Worm (Caenorhabditis elegans) whole organism, L1 larva: ENCODE results near the gene str-198.

Experiments used
- aly-2 ChIP-seq: fragments of 150-350 bp; optimal IDR thresholded peaks from 2 replicates; lab custom pipeline; 2014; ENCODE audit warnings: missing biosample characterization, missing genetic modification characterization
- ceh-8 ChIP-seq: fragments of 200-800 bp; sonication (Bioruptor generic); optimal IDR thresholded peaks from 2 replicates; lab custom pipeline; 2018; ENCODE audit warnings: mild to moderate bottlenecking, missing genetic modification characterization, moderate library complexity, missing compliant biosample characterization
- ceh-82 ChIP-seq, 3 experiments: fragments of 150-350 bp in 1 of 3; sonication (generic microtip) in 2 of 3; optimal IDR thresholded peaks; 2 replicates each; lab custom pipeline; 2014 to 2017; ENCODE audit warnings: missing biosample characterization in 3 of 3, missing genetic modification characterization in 3 of 3
- ces-1 ChIP-seq: fragments of 150-350 bp; optimal IDR thresholded peaks from 2 replicates; lab custom pipeline; 2014; ENCODE audit warnings: missing biosample characterization, missing genetic modification reagents, missing genetic modification characterization
- dsc-1 ChIP-seq: sonication (generic microtip); optimal IDR thresholded peaks from 2 replicates; lab custom pipeline; 2016; ENCODE audit warnings: mild to moderate bottlenecking, missing genetic modification characterization, missing compliant biosample characterization
- efl-1 ChIP-seq, 4 experiments: fragments of 150-350 bp; optimal IDR thresholded peaks in 3 of 4; peaks in 1 of 4; 1 replicate in 1 of 4; 2 replicates in 3 of 4; lab custom pipeline; 2014; ENCODE audit warnings: missing biosample characterization in 2 of 4, missing genetic modification characterization in 2 of 4, missing genetic modification reagents in 2 of 4
- elt-2 ChIP-seq: sonication (generic microtip); optimal IDR thresholded peaks from 2 replicates; lab custom pipeline; 2016; ENCODE audit warnings: missing genetic modification characterization, mild to moderate bottlenecking, inconsistent platforms, missing compliant biosample characterization, missing genetic modification reagents
- elt-3 ChIP-seq, 6 experiments: fragments of 150-350 bp in 1 of 6; sonication (generic microtip); optimal IDR thresholded peaks; 2 replicates each; lab custom pipeline; 2017 to 2018; ENCODE audit warnings: missing biosample characterization in 6 of 6, missing genetic modification characterization in 6 of 6, inconsistent platforms in 1 of 6
- hpl-2 ChIP-seq: fragments of 150-350 bp; optimal IDR thresholded peaks from 2 replicates; lab custom pipeline; 2014; ENCODE audit warnings: missing biosample characterization, missing genetic modification reagents, missing genetic modification characterization
- irx-1 ChIP-seq: sonication (generic microtip); optimal IDR thresholded peaks from 2 replicates; lab custom pipeline; 2016; ENCODE audit warnings: missing genetic modification characterization, missing compliant biosample characterization
- lin-14 ChIP-seq: fragments of 200-800 bp; sonication (Bioruptor generic); optimal IDR thresholded peaks from 2 replicates; lab custom pipeline; 2018; ENCODE audit warnings: mild to moderate bottlenecking, missing genetic modification characterization, moderate library complexity, missing compliant biosample characterization
- lin-35 ChIP-seq, 2 experiments: fragments of 150-350 bp; optimal IDR thresholded peaks; 2 replicates each; lab custom pipeline; 2014; ENCODE audit warnings: missing biosample characterization in 2 of 2, missing genetic modification characterization in 2 of 2, missing genetic modification reagents in 2 of 2
- lin-39 ChIP-seq: fragments of 150-350 bp; optimal IDR thresholded peaks from 2 replicates; lab custom pipeline; 2014; ENCODE audit warnings: missing biosample characterization, missing genetic modification reagents, missing genetic modification characterization
- lir-3 ChIP-seq: sonication (generic microtip); optimal IDR thresholded peaks from 2 replicates; lab custom pipeline; 2016; ENCODE audit warnings: mild to moderate bottlenecking, missing genetic modification characterization, moderate library complexity, missing compliant biosample characterization; ENCODE audit not compliant: poor library complexity
- mdl-1 ChIP-seq, 2 experiments: fragments of 150-350 bp; optimal IDR thresholded peaks; 2 replicates each; lab custom pipeline; 2014 to 2017; ENCODE audit warnings: missing biosample characterization in 2 of 2, missing genetic modification characterization in 2 of 2, inconsistent platforms in 1 of 2
- nhr-19 ChIP-seq: fragments of 200-800 bp; sonication (Bioruptor generic); conservative IDR thresholded peaks from 2 replicates; pipeline ENCODE4 v1.3.6; 2022; ENCODE audit warnings: missing genetic modification characterization, missing compliant biosample characterization
- nhr-20 ChIP-seq: sonication (generic microtip); optimal IDR thresholded peaks from 2 replicates; lab custom pipeline; 2016; ENCODE audit warnings: mild to moderate bottlenecking, missing genetic modification characterization, missing compliant biosample characterization
- nhr-47 ChIP-seq: sonication (generic microtip); optimal IDR thresholded peaks from 2 replicates; lab custom pipeline; 2016; ENCODE audit warnings: mild to moderate bottlenecking, missing genetic modification characterization, moderate library complexity, missing compliant biosample characterization
- nhr-71 ChIP-seq: sonication (generic microtip); optimal IDR thresholded peaks from 2 replicates; lab custom pipeline; 2016; ENCODE audit warnings: mild to moderate bottlenecking, missing genetic modification characterization, moderate library complexity, missing compliant biosample characterization
- nhr-85 ChIP-seq: sonication (generic microtip); peaks from one replicate; lab custom pipeline; 2016; ENCODE audit warnings: missing genetic modification characterization, inconsistent platforms, missing compliant biosample characterization
- nhr-90 ChIP-seq: sonication (generic microtip); optimal IDR thresholded peaks from 2 replicates; lab custom pipeline; 2016; ENCODE audit warnings: mild to moderate bottlenecking, missing genetic modification characterization, missing compliant biosample characterization; ENCODE audit not compliant: poor library complexity
- pag-3 ChIP-seq: sonication (generic microtip); optimal IDR thresholded peaks from 2 replicates; lab custom pipeline; 2017; ENCODE audit warnings: missing genetic modification characterization, mild to moderate bottlenecking, missing compliant biosample characterization, antibody characterized with exemption, borderline replicate concordance; ENCODE audit not compliant: insufficient read depth
- pax-3 ChIP-seq: fragments of 200-800 bp; sonication (Bioruptor generic); optimal IDR thresholded peaks from 2 replicates; lab custom pipeline; 2018; ENCODE audit warnings: mild to moderate bottlenecking, missing genetic modification characterization, moderate library complexity, missing compliant biosample characterization
- skn-1 ChIP-seq: fragments of 150-350 bp; optimal IDR thresholded peaks from 2 replicates; lab custom pipeline; 2014; ENCODE audit warnings: missing biosample characterization, missing genetic modification characterization
- sup-37 ChIP-seq: fragments of 200-800 bp; sonication (Bioruptor generic); optimal IDR thresholded peaks from 2 replicates; lab custom pipeline; 2018; ENCODE audit warnings: mild to moderate bottlenecking, missing genetic modification characterization, missing compliant biosample characterization
- tbx-2 ChIP-seq: sonication (generic microtip); optimal IDR thresholded peaks from 2 replicates; lab custom pipeline; 2016; ENCODE audit warnings: missing genetic modification characterization, missing compliant biosample characterization
- unc-130 ChIP-seq: fragments of 150-350 bp; optimal IDR thresholded peaks from 2 replicates; lab custom pipeline; 2017; ENCODE audit warnings: missing biosample characterization, missing genetic modification characterization, inconsistent platforms
- unc-62 ChIP-seq: fragments of 150-350 bp; optimal IDR thresholded peaks from 2 replicates; lab custom pipeline; 2014; ENCODE audit warnings: missing biosample characterization, missing genetic modification reagents, missing genetic modification characterization
- unc-98 ChIP-seq: fragments of 200-800 bp; sonication (Bioruptor generic); IDR thresholded peaks from 2 replicates; pipeline ENCODE4 v1.3.6; 2022; ENCODE audit warnings: missing genetic modification characterization, missing compliant biosample characterization
- xbp-1 ChIP-seq: sonication (generic microtip); optimal IDR thresholded peaks from 2 replicates; lab custom pipeline; 2016; ENCODE audit warnings: missing genetic modification characterization, missing compliant biosample characterization
- ztf-11 ChIP-seq, 2 experiments: sonication (generic microtip); optimal IDR thresholded peaks; 2 replicates each; lab custom pipeline; 2016 to 2017; ENCODE audit warnings: missing genetic modification characterization in 2 of 2, missing biosample characterization in 1 of 2, missing compliant biosample characterization in 1 of 2

str-198 gene

ce11 chrV:16041925-16042742, 5.5 kb upstream of the str-198 start, which contains the start of the genes his-2 and his-1:
his-2 (minus strand) TSS chrV:16042283.
his-1 (plus strand) TSS chrV:16042520.
- TF ChIP-seq lin-14 (peak; percentile 11), ztf-11 (tag; optimal IDR thresholded peaks at IDR 0.05; lab: Kevin White, UChicago) (peak in 1 of 2 experiments; percentile 63), nhr-47 (tag; lab: Kevin White, UChicago) (peak; percentile 11), nhr-85 (tag; lab: Kevin White, UChicago) (peak; percentile 74)

ce11 chrV:16042743-16043014, 4.9 kb upstream of the str-198 start:
- TF ChIP-seq pag-3 (tag; lab: Kevin White, UChicago), result no peak
- no peak for TF ChIP-seq tbx-2 (tag; lab: Kevin White, UChicago)
- TF ChIP-seq xbp-1 (tag; lab: Kevin White, UChicago), result no peak
- no peak for TF ChIP-seq lin-39 (tag; lab: Kevin White, UChicago)
- no peak for TF ChIP-seq unc-98
- TF ChIP-seq skn-1 (tag; lab: Kevin White, UChicago), result no peak
- TF ChIP-seq ceh-8 (GFP tag; lab: Kevin White, UChicago), result no peak
- TF ChIP-seq ztf-11 (tag; optimal IDR thresholded peaks at IDR 0.05; lab: Kevin White, UChicago), result no peak
- TF ChIP-seq nhr-85 (tag; lab: Kevin White, UChicago), result no peak

- TF ChIP-seq lir-3 (tag; lab: Kevin White, UChicago) (no peak), unc-62 (GFP tag; lab: Kevin White, UChicago) (no peak), elt-2 (peak; percentile 50), nhr-85 (tag; lab: Kevin White, UChicago) (no peak), dsc-1 (tag; lab: Kevin White, UChicago) (no peak), nhr-71 (peak; percentile 5), xbp-1 (tag; lab: Kevin White, UChicago) (no peak), irx-1 (no peak), elt-3 (tag; optimal IDR thresholded peaks at IDR 0.05; lab: Kevin White, UChicago) (no peak), pag-3 (tag; lab: Kevin White, UChicago) (no peak), unc-98 (no peak)
- TF ChIP-seq, all 84 proteins: peak for 2
Observed at ce11 chrV:16043686-16044085, 3.9 kb upstream of the str-198 start.

- TF ChIP-seq nhr-90 (tag; lab: Kevin White, UChicago) (peak; percentile 63), sup-37 (GFP tag; lab: Kevin White, UChicago) (no peak), lin-35 (GFP tag; optimal IDR thresholded peaks at IDR 0.05; lab: Kevin White, UChicago) (peak in 1 of 2 experiments; percentile 76), hpl-2 (peak; percentile 58), mdl-1 (tag; optimal IDR thresholded peaks at IDR 0.05; lab: Kevin White, UChicago) (peak in 1 of 2 experiments; percentile 50), pax-3 (tag; lab: Kevin White, UChicago) (peak; percentile 49), efl-1 (optimal IDR thresholded peaks at IDR 0.05; lab: Kevin White, UChicago) (no peak), efl-1 (GFP tag; optimal IDR thresholded peaks at IDR 0.05 in 1 of 2; lab: Kevin White, UChicago) (peak in 1 of 2 experiments; percentile 87), nhr-85 (tag; lab: Kevin White, UChicago) (peak; percentile 30), unc-130 (tag; lab: Kevin White, UChicago) (no peak), elt-2 (peak; percentile 99), aly-2 (tag; lab: Kevin White, UChicago) (no peak), nhr-71 (peak; percentile 68), ceh-82 (tag; optimal IDR thresholded peaks at IDR 0.05; lab: Kevin White, UChicago) (no peak), nhr-20 (tag; lab: Kevin White, UChicago) (peak; percentile 67), nhr-19 (GFP tag; lab: Robert Waterston, UW) (peak; percentile 32), ces-1 (no peak)
Observed at ce11 chrV:16045837-16046236, 1.8 kb upstream of the str-198 start, which contains the start of gene T10C6.15. T10C6.15 (minus strand) TSS chrV:16045940.
